Fruit fly (Drosophila melanogaster) whole organism, adult: ENCODE measurements around the gene Tim17b1.

Experiments used
- CG11617 ChIP-seq: fragments of 200-800 bp; sonication (Bioruptor generic); optimal IDR thresholded peaks from 2 replicates; lab custom pipeline; 2017; ENCODE audit warnings: mild to moderate bottlenecking, missing biosample characterization, missing genetic modification reagents, missing genetic modification characterization
- CG12768 ChIP-seq: fragments of 200-800 bp; sonication (Bioruptor generic); optimal IDR thresholded peaks from 2 replicates; lab custom pipeline; 2017; ENCODE audit warnings: missing biosample characterization, missing genetic modification characterization, mild to moderate bottlenecking, moderate library complexity, missing genetic modification reagents
- CG14711 ChIP-seq: fragments of 200-800 bp; sonication (Bioruptor generic); optimal IDR thresholded peaks from 2 replicates; lab custom pipeline; 2018; ENCODE audit warnings: missing biosample characterization, mild to moderate bottlenecking, missing genetic modification characterization, moderate library complexity
- CG1620 ChIP-seq: fragments of 200-800 bp; sonication (Bioruptor generic); optimal IDR thresholded peaks from 2 replicates; lab custom pipeline; 2016; ENCODE audit warnings: missing biosample characterization, missing genetic modification characterization
- CG33017 ChIP-seq: fragments of 200-800 bp; sonication (Bioruptor generic); optimal IDR thresholded peaks from 2 replicates; lab custom pipeline; 2018; ENCODE audit warnings: missing biosample characterization, mild to moderate bottlenecking, missing genetic modification characterization, moderate library complexity
- CG5204 ChIP-seq: fragments of 200-800 bp; sonication (Bioruptor generic); optimal IDR thresholded peaks from 2 replicates; lab custom pipeline; 2016; ENCODE audit warnings: missing biosample characterization, missing genetic modification characterization
- CG7045 ChIP-seq: fragments of 200-800 bp; sonication (Bioruptor generic); optimal IDR thresholded peaks from 2 replicates; lab custom pipeline; 2017; ENCODE audit warnings: missing biosample characterization, mild to moderate bottlenecking, missing genetic modification characterization
- CG7101 ChIP-seq: fragments of 200-800 bp; sonication (Bioruptor generic); optimal IDR thresholded peaks from 2 replicates; lab custom pipeline; 2018; ENCODE audit warnings: missing biosample characterization, mild to moderate bottlenecking, missing genetic modification characterization, moderate library complexity
- Clk ChIP-seq: fragments of 200-800 bp; sonication (Bioruptor generic); optimal IDR thresholded peaks from 2 replicates; lab custom pipeline; 2017; ENCODE audit warnings: missing biosample characterization, missing genetic modification characterization
- Crg-1 ChIP-seq: fragments of 200-800 bp; sonication (Bioruptor generic); optimal IDR thresholded peaks from 2 replicates; lab custom pipeline; 2016; ENCODE audit warnings: missing biosample characterization, missing genetic modification characterization
- Hr96 ChIP-seq: fragments of 200-800 bp; sonication (Bioruptor generic); optimal IDR thresholded peaks from 2 replicates; lab custom pipeline; 2016; ENCODE audit warnings: missing biosample characterization, missing genetic modification characterization
- Mnt ChIP-seq: fragments of 200-800 bp; sonication (Bioruptor generic); optimal IDR thresholded peaks from 2 replicates; lab custom pipeline; 2016; ENCODE audit warnings: missing biosample characterization, mild to moderate bottlenecking, missing genetic modification characterization
- bab1 ChIP-seq: fragments of 200-800 bp; sonication (Bioruptor generic); optimal IDR thresholded peaks from 3 replicates; lab custom pipeline; 2019; ENCODE audit warnings: missing biosample characterization, mild to moderate bottlenecking, missing genetic modification characterization, moderate library complexity
- cic ChIP-seq: fragments of 200-800 bp; sonication (Bioruptor generic); optimal IDR thresholded peaks from 2 replicates; lab custom pipeline; 2017; ENCODE audit warnings: missing biosample characterization, mild to moderate bottlenecking, missing genetic modification characterization, moderate library complexity
- cnc ChIP-seq, 2 experiments: fragments of >200 bp; optimal IDR thresholded peaks; 2 replicates each; lab custom pipeline; 2017
- kay ChIP-seq: fragments of 200-800 bp; sonication (Bioruptor generic); peaks from one replicate; lab custom pipeline; 2016; ENCODE audit warnings: missing biosample characterization, missing genetic modification characterization, borderline replicate concordance
- ovo ChIP-seq: fragments of 200-800 bp; sonication (Bioruptor generic); optimal IDR thresholded peaks from 2 replicates; lab custom pipeline; 2016; ENCODE audit warnings: missing biosample characterization, missing genetic modification characterization
- pad ChIP-seq: fragments of 200-800 bp; sonication (Bioruptor generic); optimal IDR thresholded peaks from 3 replicates; lab custom pipeline; 2017; ENCODE audit warnings: missing biosample characterization, missing genetic modification characterization, mild to moderate bottlenecking, moderate library complexity, missing genetic modification reagents
- tj ChIP-seq: fragments of 200-800 bp; sonication (Bioruptor generic); optimal IDR thresholded peaks from 3 replicates; lab custom pipeline; 2017; ENCODE audit warnings: missing biosample characterization, mild to moderate bottlenecking, missing genetic modification characterization, moderate library complexity
- toe ChIP-seq: fragments of 200-800 bp; sonication (Bioruptor generic); optimal IDR thresholded peaks from 2 replicates; lab custom pipeline; 2016; ENCODE audit warnings: missing biosample characterization, missing genetic modification characterization

The Tim17b1 gene

DNA sequence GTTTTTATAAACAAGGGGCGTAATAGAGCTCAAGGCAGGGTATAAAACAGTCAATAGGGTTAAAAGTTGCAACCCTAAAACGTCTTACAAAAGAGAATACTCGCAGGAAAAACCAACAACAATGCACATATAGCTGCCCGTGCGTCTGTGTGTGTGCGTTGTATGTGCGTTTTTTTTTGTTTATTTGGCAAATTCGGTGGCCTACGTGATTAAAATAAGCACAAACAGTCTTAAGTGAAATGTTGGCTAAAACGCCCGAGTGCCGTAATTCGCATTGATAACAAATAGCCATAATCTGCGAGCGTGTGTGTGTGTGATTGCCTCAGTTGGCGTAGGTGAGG, 42.8 kb upstream of the Tim17b1 start:
- TF ChIP-seq CG1620, result no peak
- peak; percentile 85 for TF ChIP-seq tj

DNA sequence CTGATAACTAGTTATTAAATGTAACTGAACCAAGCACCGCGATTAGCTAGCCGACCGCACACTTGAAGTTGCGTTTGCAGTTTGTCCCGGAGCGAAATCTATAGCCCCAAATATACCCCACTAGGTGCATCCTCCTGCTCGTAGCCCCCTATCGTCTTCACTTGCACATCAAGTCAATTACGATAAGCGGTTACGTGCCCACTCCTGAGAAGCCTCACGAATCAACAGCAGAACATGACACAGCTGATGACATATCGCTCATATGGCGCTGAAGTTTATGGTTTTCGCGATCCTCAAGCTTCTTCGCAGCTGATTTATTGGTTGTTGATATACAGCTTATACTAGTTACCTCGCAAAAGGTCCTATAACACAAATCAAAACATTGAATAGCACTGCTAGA, 38.7 kb upstream of the Tim17b1 start:
- TF ChIP-seq toe (no peak), CG1620 (no peak), Crg-1 (GFP tag; lab: Kevin White, UChicago) (no peak), CG33017 (peak; percentile 30), ovo (no peak), CG11617 (GFP tag; lab: Kevin White, UChicago) (no peak), kay (GFP tag; lab: Kevin White, UChicago) (no peak), CG7045 (no peak), CG14711 (no peak), tj (no peak), Hr96 (GFP tag; lab: Kevin White, UChicago) (no peak), Mnt (no peak), cic (GFP tag; lab: Kevin White, UChicago) (peak; percentile 56), pad (GFP tag; lab: Kevin White, UChicago) (no peak), CG12768 (GFP tag; lab: Kevin White, UChicago) (peak; percentile 29)

DNA sequence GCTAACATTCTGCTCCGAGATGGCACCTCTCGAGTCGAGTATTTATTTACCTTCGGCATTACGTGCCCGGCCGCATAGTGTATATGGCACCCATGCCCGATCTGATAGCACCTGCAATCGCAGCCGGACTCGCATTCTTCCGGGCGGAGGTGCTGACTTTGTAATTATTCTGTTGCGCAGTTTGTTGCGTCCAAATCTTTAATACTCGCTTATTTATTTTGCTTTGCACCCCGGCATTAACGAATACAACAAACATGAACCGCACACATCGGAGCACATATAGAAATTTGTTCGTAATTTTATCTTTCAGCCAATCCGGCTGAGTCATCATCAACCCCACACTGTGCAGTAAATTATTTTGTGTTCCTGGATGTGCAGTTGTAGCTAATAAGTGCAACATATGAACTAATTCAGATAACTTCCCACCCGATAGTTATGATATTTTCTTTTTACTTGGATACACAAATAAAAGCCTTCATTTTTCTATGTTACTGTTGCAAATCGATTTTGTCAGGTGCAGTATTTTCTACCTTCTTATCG, 37.9 kb upstream of the Tim17b1 start:
- TF ChIP-seq toe (no peak), CG1620 (peak; percentile 4), Clk (GFP tag; lab: Kevin White, UChicago) (no peak), Mnt (peak; percentile 55), CG14711 (no peak), Crg-1 (GFP tag; lab: Kevin White, UChicago) (peak; percentile 27), CG12768 (GFP tag; lab: Kevin White, UChicago) (peak; percentile 14), CG7045 (no peak), cic (GFP tag; lab: Kevin White, UChicago) (peak; percentile 76), ovo (peak; percentile 36), bab1 (GFP tag; lab: Kevin White, UChicago) (no peak), CG7101 (tag; lab: Kevin White, UChicago) (peak; percentile 20), CG33017 (peak; percentile 28), kay (GFP tag; lab: Kevin White, UChicago) (peak; percentile 96), cnc (optimal IDR thresholded peaks at IDR 0.05; lab: Kevin White, UChicago) (peak in 1 of 2 experiments; percentile 70), CG5204 (no peak), pad (GFP tag; lab: Kevin White, UChicago) (no peak), Hr96 (GFP tag; lab: Kevin White, UChicago) (no peak), tj (peak; percentile 83), CG11617 (GFP tag; lab: Kevin White, UChicago) (no peak)

DNA sequence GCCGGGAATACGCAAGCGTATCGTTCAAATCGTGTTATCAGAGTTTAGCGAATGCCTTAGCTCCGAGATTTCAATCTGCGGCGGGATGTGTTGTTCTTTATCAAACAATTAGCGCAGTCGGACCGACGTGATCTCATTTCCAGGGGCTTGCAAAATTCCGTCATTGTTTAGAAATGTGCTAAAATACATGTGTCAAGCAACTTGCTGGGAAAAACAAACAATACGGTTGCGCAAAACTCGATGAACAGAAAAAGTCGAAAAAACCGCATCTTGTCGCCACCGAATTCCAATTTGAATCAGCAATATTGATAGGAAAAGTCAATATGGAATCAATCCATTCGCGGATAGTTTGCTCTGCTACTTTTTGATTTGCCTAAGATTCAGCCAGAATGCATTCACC, 37.4 kb upstream of the Tim17b1 start, which contains the start of gene Tim17a2:
Gene Tim17a2, minus strand, starts transcription at position 101 of the 400 bp plus-strand sequence.
- TF ChIP-seq Mnt (no peak), CG12768 (GFP tag; lab: Kevin White, UChicago) (no peak)

DNA sequence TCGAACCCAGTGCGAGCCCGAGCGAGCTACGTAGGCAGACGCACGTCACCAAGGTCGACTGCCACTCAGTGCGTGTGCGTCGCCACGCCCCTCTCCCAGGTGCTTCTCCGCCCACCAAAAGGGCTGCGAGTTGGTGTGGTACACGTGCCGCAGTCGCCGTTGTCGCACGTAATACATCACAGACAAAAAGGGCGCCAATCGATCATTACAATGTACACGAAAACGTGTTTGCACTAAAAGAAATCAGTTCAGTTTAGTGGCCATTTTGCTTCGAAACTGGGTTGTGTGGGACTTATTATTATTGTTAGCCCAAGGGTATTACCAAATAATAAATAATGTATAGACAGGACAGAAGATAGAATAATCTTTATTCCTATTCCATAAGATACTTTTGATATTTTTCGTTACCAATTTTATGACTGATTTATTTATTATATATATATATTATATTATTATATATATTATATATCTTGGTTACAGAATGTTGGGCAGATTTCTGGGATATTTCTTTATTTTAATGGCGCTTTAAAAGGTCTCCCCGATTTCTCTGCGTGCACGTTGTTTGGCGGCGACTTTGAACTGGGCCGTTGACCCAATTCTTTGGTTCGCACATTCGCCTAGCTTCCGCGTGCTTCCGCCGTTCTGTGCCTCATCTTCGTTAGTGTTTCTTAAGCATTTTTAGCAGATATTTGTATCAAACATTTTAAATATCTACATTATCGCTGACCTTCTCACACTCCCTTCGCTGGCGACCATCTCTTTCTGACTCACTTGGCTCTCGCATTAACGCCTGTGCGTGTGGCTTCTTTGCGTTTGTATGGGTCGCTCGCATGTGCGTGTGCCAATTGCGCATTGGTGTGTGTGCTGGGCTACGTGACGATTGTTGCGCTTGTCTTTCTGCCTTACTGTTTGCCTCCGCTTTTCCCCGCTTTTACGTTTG, 36.4 kb upstream of the Tim17b1 start:
- TF ChIP-seq CG1620 (no peak), CG11617 (GFP tag; lab: Kevin White, UChicago) (peak; percentile 60), Hr96 (GFP tag; lab: Kevin White, UChicago) (no peak), cic (GFP tag; lab: Kevin White, UChicago) (peak; percentile 87), bab1 (GFP tag; lab: Kevin White, UChicago) (no peak), pad (GFP tag; lab: Kevin White, UChicago) (peak; percentile 97), Clk (GFP tag; lab: Kevin White, UChicago) (no peak), CG7101 (tag; lab: Kevin White, UChicago) (peak; percentile 42), CG33017 (no peak), Crg-1 (GFP tag; lab: Kevin White, UChicago) (no peak), CG14711 (peak; percentile 50), kay (GFP tag; lab: Kevin White, UChicago) (peak; percentile 95), toe (no peak), CG5204 (no peak), CG12768 (GFP tag; lab: Kevin White, UChicago) (peak; percentile 7), ovo (no peak), cnc (optimal IDR thresholded peaks at IDR 0.05; lab: Kevin White, UChicago) (no peak), tj (no peak), Mnt (peak; percentile 15), CG7045 (peak; percentile 12)

DNA sequence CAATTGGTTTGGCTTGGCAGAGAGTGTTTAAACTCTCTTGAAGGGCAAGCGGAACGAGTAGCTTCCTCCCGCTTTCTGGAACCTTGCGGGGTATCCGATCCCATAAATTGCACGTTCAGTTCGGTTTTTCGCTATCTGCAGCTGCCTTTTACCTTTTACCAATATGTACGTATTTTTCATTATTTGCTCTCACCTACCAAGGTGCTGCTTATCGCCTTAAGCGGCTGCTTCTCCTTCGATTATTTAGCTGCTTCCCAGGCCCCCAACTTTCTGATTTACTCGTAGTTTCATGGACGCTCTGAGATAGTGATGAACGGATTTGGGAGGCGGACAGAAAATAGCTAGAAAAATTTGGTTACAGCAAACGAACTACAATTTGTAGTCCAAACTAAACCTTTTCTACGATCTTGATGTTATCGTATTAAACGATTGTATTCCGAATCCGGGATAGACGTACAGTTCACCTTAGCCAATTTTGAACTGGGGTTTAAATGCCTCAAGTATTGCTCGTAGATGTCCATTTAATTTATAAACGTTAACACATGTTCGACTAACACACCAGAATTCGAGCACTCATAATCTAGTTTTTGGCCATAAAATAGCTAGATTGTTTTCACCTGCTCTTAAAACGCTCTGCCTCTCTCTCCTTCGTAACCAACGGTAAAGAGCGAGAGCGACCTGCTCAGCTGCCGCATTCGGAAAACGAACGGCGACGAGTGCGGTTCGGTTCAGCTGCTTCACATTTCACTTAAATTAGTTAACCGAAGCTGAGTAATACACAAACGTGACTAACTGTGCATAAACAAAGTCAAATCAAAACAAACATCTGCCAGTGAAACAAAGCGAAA, 35.5 kb upstream of the Tim17b1 start:
- TF ChIP-seq pad (GFP tag; lab: Kevin White, UChicago) (peak; percentile 95), tj (peak; percentile 12), toe (peak; percentile 18), cic (GFP tag; lab: Kevin White, UChicago) (peak; percentile 77), CG7101 (tag; lab: Kevin White, UChicago) (peak; percentile 39), ovo (peak; percentile 75), Mnt (peak; percentile 52), kay (GFP tag; lab: Kevin White, UChicago) (peak; percentile 83), Hr96 (GFP tag; lab: Kevin White, UChicago) (peak; percentile 66), bab1 (GFP tag; lab: Kevin White, UChicago) (peak; percentile 23), CG14711 (peak; percentile 1), cnc (optimal IDR thresholded peaks at IDR 0.05; lab: Kevin White, UChicago) (no peak), CG12768 (GFP tag; lab: Kevin White, UChicago) (peak; percentile 27), Clk (GFP tag; lab: Kevin White, UChicago) (no peak), Crg-1 (GFP tag; lab: Kevin White, UChicago) (no peak), CG33017 (peak; percentile 22), CG1620 (peak; percentile 29), CG7045 (no peak), CG5204 (no peak), CG11617 (GFP tag; lab: Kevin White, UChicago) (peak; percentile 72)
